Fruit fly (Drosophila melanogaster): ENCODE measurements around the gene CG9168.
"Not testable (repeated sequence)": the region's sequence is repeated elsewhere in the genome, so short reads cannot be mapped to it uniquely, and the experiment has no call there.

Gene CG9168

DNA sequence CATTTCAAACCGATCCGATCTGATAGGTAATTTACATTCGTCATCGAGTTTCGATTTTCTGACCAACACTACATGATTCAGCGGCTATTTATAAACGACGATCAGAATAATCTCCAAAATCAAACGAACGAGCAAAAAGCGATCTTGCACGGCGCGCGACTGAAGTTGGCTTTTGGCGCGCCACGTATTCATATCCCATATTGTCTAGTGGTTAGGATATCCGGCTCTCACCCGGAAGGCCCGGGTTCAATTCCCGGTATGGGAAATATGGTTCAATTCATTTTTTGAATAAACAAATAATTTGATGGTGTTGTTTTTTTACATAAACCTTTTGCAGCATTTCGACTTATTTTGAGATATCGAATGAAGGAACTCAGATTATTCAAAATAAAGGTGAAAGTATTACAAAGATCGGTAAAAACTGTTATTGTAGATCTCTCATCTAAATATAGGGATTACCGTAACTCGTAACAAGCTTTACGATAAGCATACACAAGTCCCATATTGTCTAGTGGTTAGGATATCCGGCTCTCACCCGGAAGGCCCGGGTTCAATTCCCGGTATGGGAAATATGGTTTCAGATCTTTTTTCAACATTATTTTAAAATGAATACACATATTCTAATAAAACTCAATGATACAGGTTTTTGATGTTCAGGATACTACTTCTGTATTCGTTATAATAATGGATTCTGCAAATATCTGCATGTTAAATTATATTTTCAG is 31.0 kb upstream of the CG9168 start:
- no peak for TF ChIP-seq Dll (optimal IDR thresholded peaks at IDR 0.05)
- no peak for TF ChIP-seq psq (optimal IDR thresholded peaks at IDR 0.05)
- no peak for TF ChIP-seq pan (optimal IDR thresholded peaks at IDR 0.05)
- TF ChIP-seq EcR (GFP tag; optimal IDR thresholded peaks at IDR 0.05): no peak
- no peak for TF ChIP-seq CG8478 (optimal IDR thresholded peaks at IDR 0.05)
- TF ChIP-seq usp (GFP tag; optimal IDR thresholded peaks at IDR 0.05): no peak

DNA sequence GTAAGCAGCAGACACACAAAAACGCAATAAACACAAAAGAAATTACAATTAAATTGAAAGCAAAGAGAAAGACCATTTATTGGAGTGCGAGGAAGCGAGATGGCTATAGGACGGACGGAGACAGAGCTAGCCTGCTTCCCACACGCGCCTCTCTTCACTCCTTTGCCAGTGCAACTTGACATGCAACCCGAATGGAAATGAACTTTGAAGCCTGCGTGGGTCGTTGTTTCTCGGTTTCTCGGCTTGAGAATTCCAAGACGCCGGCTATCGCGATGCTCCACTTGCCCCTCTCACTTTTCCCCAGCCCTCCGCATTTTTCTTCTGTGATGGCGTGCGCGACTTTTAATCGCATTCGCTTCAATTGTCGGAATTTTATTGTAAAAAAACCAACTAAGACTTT is 29.9 kb upstream of the CG9168 start:
- TF ChIP-seq usp (GFP tag; optimal IDR thresholded peaks at IDR 0.05) (no peak), CG8478 (optimal IDR thresholded peaks at IDR 0.05) (no peak), EcR (GFP tag; optimal IDR thresholded peaks at IDR 0.05) (no peak), Dll (optimal IDR thresholded peaks at IDR 0.05) (no peak), pan (optimal IDR thresholded peaks at IDR 0.05) (no peak), psq (optimal IDR thresholded peaks at IDR 0.05) (no peak)

DNA sequence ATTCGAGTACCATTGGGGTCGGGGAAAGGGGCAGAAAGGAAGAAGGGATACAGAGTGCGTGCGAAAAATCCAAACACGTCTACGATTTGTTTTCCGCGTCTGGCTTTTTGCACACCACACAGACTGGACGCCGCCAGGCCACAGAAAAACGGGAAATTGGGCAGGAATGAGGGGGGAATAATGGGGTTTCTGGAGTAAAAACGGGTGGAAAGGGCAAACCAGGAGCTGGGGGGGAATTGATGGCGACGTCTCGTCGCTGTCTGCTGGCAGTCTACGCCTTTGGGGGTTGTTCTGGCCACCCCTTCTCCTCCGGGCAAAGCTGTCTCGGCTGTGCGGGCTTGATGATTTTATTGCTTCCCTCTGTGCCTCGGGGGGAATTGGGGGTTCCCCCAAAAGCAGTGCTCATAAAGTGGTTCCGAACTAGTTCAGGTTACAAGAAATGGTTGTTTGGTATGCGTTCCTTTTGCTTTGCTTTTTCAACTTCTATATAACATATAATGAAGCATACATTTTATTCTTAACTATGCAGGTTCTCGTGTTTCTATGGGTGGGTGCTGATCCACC is 25.1 kb upstream of the CG9168 start:
- TF ChIP-seq CG8478 (optimal IDR thresholded peaks at IDR 0.05) (no peak), Dll (optimal IDR thresholded peaks at IDR 0.05) (no peak), psq (optimal IDR thresholded peaks at IDR 0.05) (no peak), pan (optimal IDR thresholded peaks at IDR 0.05) (no peak), usp (GFP tag; optimal IDR thresholded peaks at IDR 0.05) (no peak), EcR (GFP tag; optimal IDR thresholded peaks at IDR 0.05) (no peak)

DNA sequence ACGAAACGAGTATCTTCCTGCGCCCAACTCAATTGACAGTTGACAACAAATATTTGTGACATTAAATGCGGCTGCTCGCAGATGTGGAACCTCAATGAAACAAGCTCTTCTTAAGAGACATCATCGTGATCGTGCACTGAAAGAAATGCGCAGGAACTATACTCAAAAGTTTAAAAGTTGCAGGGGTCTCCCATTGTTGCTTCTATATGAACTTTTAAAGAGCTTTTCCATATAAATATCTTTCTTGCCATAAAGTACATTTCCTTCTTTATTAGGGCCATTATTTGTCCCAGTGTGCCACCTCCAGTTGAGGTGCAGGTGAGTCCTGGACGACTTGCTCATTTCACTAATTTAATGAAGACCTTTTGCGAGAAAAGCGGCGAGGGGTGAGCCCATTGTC is 22.8 kb upstream of the CG9168 start:
- no peak for TF ChIP-seq Dll (optimal IDR thresholded peaks at IDR 0.05)
- no peak for TF ChIP-seq EcR (GFP tag; optimal IDR thresholded peaks at IDR 0.05)
- no peak for TF ChIP-seq psq (optimal IDR thresholded peaks at IDR 0.05)
- no peak for TF ChIP-seq usp (GFP tag; optimal IDR thresholded peaks at IDR 0.05)
- no peak for TF ChIP-seq pan (optimal IDR thresholded peaks at IDR 0.05)
- TF ChIP-seq CG8478 (optimal IDR thresholded peaks at IDR 0.05): no peak

DNA sequence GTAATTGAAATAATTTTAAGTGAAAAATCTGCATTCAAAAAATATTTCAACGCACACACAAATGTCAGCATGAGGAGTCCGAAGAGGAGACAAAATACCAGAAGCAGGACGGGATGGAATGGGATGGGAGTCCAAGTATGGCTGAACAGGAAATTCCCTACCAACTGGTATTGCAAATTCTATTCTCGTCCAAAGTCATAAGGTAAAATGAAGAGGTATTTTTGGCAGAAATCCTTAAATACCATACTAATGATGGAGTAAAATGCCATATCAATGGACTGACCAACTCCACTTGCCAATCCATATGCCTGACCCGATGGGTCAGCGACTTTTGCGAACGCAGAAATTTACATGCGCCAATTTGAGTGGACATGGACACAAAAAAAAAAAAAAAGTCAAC is 22.0 kb upstream of the CG9168 start:
- TF ChIP-seq Dll (optimal IDR thresholded peaks at IDR 0.05) (no peak), psq (optimal IDR thresholded peaks at IDR 0.05) (no peak), usp (GFP tag; optimal IDR thresholded peaks at IDR 0.05) (no peak), pan (optimal IDR thresholded peaks at IDR 0.05) (no peak), EcR (GFP tag; optimal IDR thresholded peaks at IDR 0.05) (no peak), CG8478 (optimal IDR thresholded peaks at IDR 0.05) (no peak)

DNA sequence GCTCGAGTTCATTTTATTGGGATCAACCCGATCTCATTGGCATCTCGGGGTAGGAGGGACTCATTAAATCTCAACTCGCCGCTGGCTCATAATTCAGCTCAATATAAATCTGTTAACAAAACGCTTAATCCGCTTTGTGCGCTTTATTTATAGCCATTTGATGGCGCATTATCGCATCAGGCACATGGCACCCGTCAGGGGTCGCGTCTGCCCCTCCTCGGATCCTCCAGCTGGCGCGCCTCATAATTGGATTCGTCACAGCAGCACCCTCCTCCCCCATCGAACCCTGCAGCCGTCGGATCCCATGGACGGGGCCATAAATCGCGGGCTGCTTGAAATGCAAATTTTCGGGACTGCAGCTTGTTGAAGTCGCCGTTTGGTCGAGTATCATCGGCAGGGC is 20.4 kb upstream of the CG9168 start:
- TF ChIP-seq Dll (optimal IDR thresholded peaks at IDR 0.05): no peak
- TF ChIP-seq usp (GFP tag; optimal IDR thresholded peaks at IDR 0.05): no peak
- no peak for TF ChIP-seq psq (optimal IDR thresholded peaks at IDR 0.05)

DNA sequence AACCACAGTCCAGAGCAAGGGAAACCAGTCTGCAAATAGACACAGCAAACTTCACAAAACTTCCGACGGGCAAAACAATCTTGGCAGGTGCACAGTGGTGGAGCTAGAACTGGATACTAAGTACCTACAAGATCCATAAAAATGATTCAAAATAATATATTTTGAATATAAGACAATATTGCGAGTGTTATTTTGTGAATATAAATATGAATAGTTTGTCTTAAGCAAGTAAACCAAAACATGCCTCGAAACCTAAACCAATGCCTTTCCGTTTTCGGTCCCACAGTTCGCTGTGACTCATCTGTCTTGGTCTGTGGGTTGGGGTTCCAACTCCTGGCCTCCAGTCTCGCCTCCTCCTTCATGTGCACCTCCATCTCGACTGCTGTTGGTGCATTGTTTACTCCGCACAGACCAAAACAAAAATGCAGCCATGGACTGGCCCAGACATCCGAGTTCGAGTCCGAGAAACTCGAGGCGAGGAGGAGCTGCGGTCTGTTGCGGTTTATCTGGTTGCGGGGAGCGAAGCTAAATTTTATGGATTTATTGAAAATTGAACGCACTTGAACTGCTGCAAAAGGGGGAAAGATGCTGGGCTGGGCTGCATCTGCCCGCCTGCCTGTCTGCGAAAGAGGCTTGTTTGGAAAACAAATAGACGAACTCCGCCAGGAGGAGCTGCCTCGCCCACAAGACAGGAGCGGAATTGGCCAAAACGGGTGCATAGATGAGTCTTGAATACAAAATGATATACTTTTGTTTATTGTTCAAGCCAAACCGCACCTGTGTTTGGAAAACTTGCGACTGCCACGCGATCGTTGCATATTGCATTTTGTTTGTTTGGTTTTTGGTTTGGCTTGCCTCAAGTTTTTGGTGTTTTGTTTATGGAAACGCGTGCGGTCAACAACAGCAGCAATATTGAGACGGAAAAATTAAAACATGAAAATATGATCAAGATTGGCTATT is 18.6 kb upstream of the CG9168 start:
- TF ChIP-seq Dll (optimal IDR thresholded peaks at IDR 0.05): no peak
- TF ChIP-seq EcR (GFP tag; optimal IDR thresholded peaks at IDR 0.05): peak in 1 of 2 experiments; percentile 60
- no peak for TF ChIP-seq psq (optimal IDR thresholded peaks at IDR 0.05)

DNA sequence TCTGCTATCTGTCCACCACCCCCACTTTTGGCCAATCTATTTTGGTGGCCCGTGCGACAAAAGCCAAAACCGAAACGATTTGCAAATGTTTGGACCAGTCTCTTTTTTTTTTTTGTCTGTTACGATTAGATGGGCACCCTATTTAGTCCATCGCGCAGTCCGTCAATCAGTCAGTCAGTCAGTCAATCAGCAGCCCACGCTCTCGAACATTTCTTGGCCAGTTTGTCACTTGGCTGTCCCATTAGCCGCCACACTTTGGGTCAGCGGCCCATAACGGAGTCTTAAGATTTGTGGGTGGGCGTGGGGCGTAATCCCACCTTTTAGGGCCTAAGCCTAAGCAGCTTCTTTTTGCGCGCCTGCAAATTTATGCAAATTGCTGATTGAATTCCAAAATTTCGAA is 16.4 kb upstream of the CG9168 start:
- TF ChIP-seq CG8478 (optimal IDR thresholded peaks at IDR 0.05) (no peak), usp (GFP tag; optimal IDR thresholded peaks at IDR 0.05) (no peak), psq (optimal IDR thresholded peaks at IDR 0.05) (no peak), pan (optimal IDR thresholded peaks at IDR 0.05) (no peak), Dll (optimal IDR thresholded peaks at IDR 0.05) (no peak), EcR (GFP tag; optimal IDR thresholded peaks at IDR 0.05) (no peak)

DNA sequence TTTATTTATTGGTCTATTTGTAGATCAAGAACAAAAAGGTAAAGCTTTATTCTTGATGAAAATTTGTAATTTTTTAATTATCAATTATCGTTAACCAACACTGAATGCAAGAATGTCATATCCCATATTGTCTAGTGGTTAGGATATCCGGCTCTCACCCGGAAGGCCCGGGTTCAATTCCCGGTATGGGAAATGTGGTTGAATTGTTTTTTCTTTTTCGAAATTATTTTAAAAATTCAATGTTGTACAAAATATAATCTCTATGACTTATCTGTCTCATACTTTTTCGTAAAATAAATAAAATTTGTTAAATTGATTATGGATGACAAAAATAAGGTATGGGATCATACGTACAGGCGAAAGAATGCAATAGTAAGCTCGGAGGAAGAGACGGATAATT is 12.6 kb upstream of the CG9168 start, which contains the start of gene CG32320:
TSS of gene CG32320 (plus strand) at position 301 of the 400 bp plus-strand sequence.
- TF ChIP-seq psq, CG8478, Dll (optimal IDR thresholded peaks at IDR 0.05): not testable (repeated sequence)

DNA sequence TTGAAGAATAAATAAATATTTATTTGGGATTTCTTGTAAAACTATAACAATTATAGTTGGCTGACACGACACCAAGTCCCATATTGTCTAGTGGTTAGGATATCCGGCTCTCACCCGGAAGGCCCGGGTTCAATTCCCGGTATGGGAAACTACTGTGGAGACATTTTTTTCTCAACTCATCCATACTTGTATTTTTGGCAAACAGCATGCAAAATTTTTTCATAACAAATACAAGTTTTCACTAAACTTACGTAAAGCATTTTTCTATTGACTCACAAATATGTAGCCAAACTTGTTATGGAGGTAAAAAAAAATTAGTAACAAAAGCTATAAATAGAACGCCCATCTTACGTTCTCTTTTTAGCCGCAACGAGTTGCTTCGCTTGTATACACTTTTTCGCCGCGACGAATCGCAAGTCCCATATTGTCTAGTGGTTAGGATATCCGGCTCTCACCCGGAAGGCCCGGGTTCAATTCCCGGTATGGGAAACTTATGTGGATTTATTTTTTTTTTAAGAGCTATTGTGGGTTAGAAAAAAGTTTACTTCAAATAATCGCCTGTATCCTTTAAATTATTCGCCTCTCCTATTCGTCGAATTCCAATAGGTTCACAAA is 9.4 kb upstream of the CG9168 start:
- TF ChIP-seq psq (optimal IDR thresholded peaks at IDR 0.05) (no peak), pan (optimal IDR thresholded peaks at IDR 0.05) (no peak)

DNA sequence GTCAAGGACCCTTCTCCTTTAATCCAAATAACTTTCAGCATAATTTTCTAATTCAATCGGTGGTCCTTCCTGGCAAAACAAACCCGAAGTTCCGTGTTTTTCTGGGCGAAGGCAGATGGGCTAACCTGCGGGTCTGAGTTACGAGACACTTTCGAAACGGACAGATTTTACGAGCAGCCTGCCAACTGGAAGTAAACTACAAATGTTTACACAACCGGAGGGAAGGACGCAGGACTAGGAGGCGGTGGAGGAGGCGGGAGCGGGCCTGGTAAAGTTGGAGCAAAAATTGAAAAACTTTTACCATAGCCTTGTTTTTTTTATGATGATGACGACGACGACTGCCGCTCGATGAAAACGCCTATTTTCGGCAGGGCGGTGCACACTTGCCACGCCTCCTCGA is 8.7 kb upstream of the CG9168 start:
- TF ChIP-seq CG8478 (optimal IDR thresholded peaks at IDR 0.05): no peak
- TF ChIP-seq usp (GFP tag; optimal IDR thresholded peaks at IDR 0.05): no peak
- no peak for TF ChIP-seq EcR (GFP tag; optimal IDR thresholded peaks at IDR 0.05)
- no peak for TF ChIP-seq psq (optimal IDR thresholded peaks at IDR 0.05)
- no peak for TF ChIP-seq Dll (optimal IDR thresholded peaks at IDR 0.05)
- no peak for TF ChIP-seq pan (optimal IDR thresholded peaks at IDR 0.05)

DNA sequence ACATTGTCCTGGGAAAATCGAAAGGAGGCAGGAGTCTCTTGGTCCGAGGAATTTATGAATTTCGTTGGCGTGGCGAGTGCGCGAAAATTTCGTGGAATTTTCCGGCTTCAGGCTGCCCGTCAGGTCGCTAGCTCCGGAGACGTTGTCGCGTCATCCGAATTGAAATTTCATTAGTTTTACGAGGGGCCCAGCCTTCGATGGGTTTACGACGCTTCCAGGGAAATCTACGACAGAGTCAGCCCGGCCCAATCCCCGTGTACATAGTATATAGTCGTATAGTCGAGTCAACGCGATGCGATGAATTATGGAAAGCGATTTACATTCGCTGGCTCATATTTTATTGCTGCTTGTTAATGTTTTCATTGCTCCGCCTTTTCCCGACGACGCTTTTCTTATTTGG is 6.3 kb upstream of the CG9168 start:
- TF ChIP-seq usp (GFP tag; optimal IDR thresholded peaks at IDR 0.05): no peak
- no peak for TF ChIP-seq EcR (GFP tag; optimal IDR thresholded peaks at IDR 0.05)
- no peak for TF ChIP-seq pan (optimal IDR thresholded peaks at IDR 0.05)
- no peak for TF ChIP-seq CG8478 (optimal IDR thresholded peaks at IDR 0.05)
- TF ChIP-seq Dll (optimal IDR thresholded peaks at IDR 0.05): no peak
- no peak for TF ChIP-seq psq (optimal IDR thresholded peaks at IDR 0.05)

Data from whole organism.